Fruit fly (Drosophila melanogaster) Kc167 (cell line): ENCODE data around the gene CG14301.

Experiments
- Myc ChIP-seq: fragments of >200 bp; optimal IDR thresholded peaks from 2 replicates; lab custom pipeline; 2017; ENCODE audit warnings: missing external identifiers
- Sin3A ChIP-seq: fragments of >200 bp; optimal IDR thresholded peaks from 2 replicates; lab custom pipeline; 2018; ENCODE audit warnings: missing external identifiers
- h ChIP-seq: fragments of >200 bp; optimal IDR thresholded peaks from 3 replicates; lab custom pipeline; 2018; ENCODE audit warnings: missing external identifiers
- insv ChIP-seq: fragments of >200 bp; optimal IDR thresholded peaks from 3 replicates; lab custom pipeline; 2018; ENCODE audit warnings: missing external identifiers
- psq ChIP-seq: fragments of >200 bp; optimal IDR thresholded peaks from 2 replicates; lab custom pipeline; 2017; ENCODE audit warnings: missing external identifiers
- ttk ChIP-seq: sonication (Bioruptor generic); optimal IDR thresholded peaks from 2 replicates; lab custom pipeline; 2017; ENCODE audit warnings: missing external identifiers

The CG14301 gene

DNA sequence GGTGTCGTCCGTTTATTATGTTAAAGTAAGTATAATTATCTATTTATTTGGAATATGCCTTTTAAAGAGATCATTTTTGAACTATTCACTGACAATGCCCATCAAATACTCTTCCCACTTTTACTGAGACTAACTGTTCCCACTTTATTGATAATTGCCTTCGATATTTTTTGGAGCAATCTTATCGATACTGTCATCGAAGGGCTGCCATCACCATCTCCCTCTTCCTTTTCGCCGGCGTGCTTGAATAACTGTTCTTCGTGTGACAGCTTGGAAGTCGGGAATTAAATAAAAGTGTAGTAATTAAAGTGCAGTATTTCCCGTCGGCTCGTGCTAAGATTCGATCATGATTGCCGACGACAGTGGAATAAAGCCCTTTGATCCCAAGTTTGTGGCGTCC is 50.5 kb downstream of the CG14301 start, which contains the start of gene qin:
Gene qin, plus strand, starts transcription at position 274 of the 400 bp plus-strand sequence.
- TF ChIP-seq Myc (no peak), Sin3A (no peak), insv (lab: Kevin White, UChicago) (no peak), psq (lab: Kevin White, UChicago) (no peak), h (lab: Kevin White, UChicago) (no peak), ttk (lab: Kevin White, UChicago) (no peak)

DNA sequence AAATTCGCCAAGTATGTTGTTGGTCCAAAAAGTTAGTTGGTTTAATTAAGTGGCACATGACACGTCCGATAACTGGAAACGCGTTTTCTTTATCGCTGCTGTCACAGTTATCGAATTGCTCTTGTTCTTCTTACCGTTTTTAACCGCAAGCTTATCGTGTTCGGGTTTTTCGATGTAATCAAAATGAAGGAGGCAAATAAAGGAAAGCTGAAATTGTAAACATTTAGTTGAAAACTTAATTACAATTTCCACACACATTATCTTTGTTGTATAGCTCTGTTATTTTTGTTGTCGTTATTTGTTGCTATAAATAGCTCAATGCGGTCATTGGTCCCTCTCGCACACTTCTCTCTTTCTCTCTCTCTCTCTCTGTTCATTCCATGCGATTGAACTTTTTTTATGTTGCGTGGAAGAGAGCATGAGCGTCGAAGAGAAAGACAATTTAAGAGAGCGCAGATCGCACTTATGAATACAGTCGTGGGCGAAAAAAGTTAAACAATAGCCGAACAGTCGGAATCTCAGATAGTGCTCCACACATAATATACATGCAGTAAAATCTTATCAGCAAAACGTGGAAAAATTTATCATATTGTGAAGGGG is 55.9 kb downstream of the CG14301 start:
- TF ChIP-seq Myc (no peak), insv (lab: Kevin White, UChicago) (no peak), h (lab: Kevin White, UChicago) (no peak), ttk (lab: Kevin White, UChicago) (no peak), psq (lab: Kevin White, UChicago) (no peak), Sin3A (no peak)

DNA sequence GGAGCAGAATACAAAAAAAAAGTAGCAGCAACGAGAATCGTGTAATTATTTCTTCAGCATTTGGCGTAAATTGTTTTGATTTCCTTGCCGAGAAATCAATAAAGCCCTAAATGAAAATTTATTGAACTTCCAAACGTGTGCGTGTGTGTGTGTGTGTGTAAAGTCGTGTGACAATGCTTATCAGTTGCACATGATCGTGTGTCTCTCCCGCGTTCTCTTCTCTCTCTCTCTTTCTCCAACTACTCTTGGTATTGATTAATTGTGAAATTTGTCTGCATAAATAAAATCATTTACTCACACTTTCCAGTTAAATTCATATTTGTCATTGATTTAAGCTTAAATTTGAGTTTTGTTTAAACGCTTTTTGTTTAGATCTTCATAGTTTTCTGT is 56.7 kb downstream of the CG14301 start:
- TF ChIP-seq Sin3A (no peak), h (lab: Kevin White, UChicago) (no peak), insv (lab: Kevin White, UChicago) (no peak), Myc (no peak), psq (lab: Kevin White, UChicago) (no peak), ttk (lab: Kevin White, UChicago) (no peak)

DNA sequence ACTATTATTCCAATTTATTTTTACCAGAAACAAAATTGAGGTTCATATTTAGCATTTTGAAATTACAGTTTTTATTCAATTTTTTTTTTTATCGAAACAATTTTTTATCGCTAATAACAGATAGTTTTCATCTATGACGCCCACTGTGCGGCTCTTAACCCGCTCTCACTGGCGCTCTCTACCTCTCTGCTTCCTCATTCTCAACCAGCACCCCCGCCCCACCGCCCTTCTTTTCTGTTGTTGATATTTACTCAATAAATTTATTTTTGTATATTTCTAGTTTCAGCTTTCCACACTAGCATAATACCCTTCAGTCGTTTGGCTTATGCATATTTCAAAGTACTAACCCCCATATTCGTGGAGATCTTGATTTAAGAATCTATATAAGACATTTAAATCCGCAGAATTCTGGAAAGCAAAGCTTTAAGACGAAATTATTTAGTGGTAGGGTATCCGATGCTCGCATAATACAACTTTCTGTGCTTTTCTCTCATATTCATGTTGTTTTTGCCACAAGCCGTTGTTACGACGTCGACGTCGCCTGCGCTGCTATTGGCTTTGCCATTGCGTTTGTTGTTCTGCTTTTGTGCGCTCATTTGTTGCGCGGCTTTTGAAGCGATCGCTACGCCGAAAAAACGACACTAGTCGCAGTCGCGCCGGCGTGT is 57.2 kb downstream of the CG14301 start:
- no peak for TF ChIP-seq Myc
- no peak for TF ChIP-seq Sin3A
- no peak for TF ChIP-seq insv (lab: Kevin White, UChicago)
- TF ChIP-seq psq (lab: Kevin White, UChicago): no peak
- no peak for TF ChIP-seq h (lab: Kevin White, UChicago)
- no peak for TF ChIP-seq ttk (lab: Kevin White, UChicago)

DNA sequence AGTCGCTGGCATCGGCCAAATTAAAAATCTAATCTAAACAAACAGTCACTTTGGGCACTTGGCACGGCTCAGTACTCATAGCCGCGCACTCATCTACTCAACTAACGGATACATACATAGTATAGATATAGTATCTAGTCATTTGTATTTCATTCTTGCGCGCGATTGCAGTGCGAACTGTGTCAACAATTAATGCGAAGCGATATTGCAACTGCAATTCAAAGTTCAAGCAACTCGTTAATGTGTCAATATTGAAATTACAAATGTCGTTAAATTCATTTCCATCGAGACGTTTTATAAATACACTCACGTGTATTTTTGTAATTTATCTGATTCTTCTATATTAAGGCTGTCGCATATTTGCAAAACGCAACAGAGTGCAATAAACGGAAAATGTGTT is 59.0 kb downstream of the CG14301 start:
- no peak for TF ChIP-seq psq (lab: Kevin White, UChicago)
- TF ChIP-seq Sin3A: no peak
- TF ChIP-seq ttk (lab: Kevin White, UChicago): no peak

DNA sequence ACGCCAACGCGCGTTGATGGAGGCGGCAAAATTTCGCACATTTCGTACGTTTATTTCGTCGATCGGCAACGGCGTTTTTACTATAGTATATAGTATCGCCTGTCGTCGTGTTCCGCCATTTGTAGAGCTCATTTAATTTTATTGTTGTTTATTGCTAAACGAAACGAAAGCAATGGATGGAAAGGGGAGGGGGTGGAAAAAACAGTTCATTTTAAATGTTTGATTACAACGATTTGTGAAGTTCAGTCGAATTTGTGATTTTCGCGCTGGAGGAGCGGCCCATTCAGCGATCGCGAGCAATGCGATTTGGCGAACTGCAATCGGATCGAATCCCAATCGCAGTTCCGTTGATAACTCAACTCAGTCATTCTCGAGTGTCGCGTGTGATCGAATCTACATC is 60.3 kb downstream of the CG14301 start:
- TF ChIP-seq h (lab: Kevin White, UChicago): no peak
- TF ChIP-seq Sin3A: no peak
- no peak for TF ChIP-seq insv (lab: Kevin White, UChicago)
- TF ChIP-seq ttk (lab: Kevin White, UChicago): no peak
- TF ChIP-seq psq (lab: Kevin White, UChicago): no peak
- no peak for TF ChIP-seq Myc
